Worm (Caenorhabditis elegans): ENCODE measurements around the gene lig-4.
A peak's percentile ranks its signal among the peaks of the same experiment; 100 is the strongest.

Gene lig-4

ce11 chrIII:7499421-7499902 is 21.8 kb upstream of the lig-4 start, which contains the start of the genes C07H6.9 and sap-140 (continued):
- no peak for TF ChIP-seq Y5F2A.4 (GFP tag; optimal IDR thresholded peaks at IDR 0.05)
- no peak for TF ChIP-seq attf-4 (tag; optimal IDR thresholded peaks at IDR 0.05)
- TF ChIP-seq ceh-44 (GFP tag; IDR thresholded peaks at IDR 0.05) = no peak
- TF ChIP-seq dmd-6 (GFP tag; IDR thresholded peaks at IDR 0.05) = peak; percentile 53
- no peak for TF ChIP-seq aly-2 (tag; optimal IDR thresholded peaks at IDR 0.05)
- TF ChIP-seq ztf-7 (tag; optimal IDR thresholded peaks at IDR 0.05) = peak; percentile 48
- no peak for TF ChIP-seq tag-97 (GFP tag; IDR thresholded peaks at IDR 0.05)
- no peak for TF ChIP-seq zfp-2 (tag; optimal IDR thresholded peaks at IDR 0.05)
- no peak for TF ChIP-seq daf-12 (tag; optimal IDR thresholded peaks at IDR 0.05)
- no peak for TF ChIP-seq zag-1 (tag; optimal IDR thresholded peaks at IDR 0.05)
- 0 out of 2 replicates have a peak, but pooled peaks have one; percentile 26 for TF ChIP-seq zfp-3 (GFP tag; conservative IDR thresholded peaks at IDR 0.05)
- TF ChIP-seq mxl-2 (GFP tag; conservative IDR thresholded peaks at IDR 0.05) = no peak
- no peak for TF ChIP-seq nhr-111 (GFP tag; optimal IDR thresholded peaks at IDR 0.05)
- TF ChIP-seq mdl-1 (tag; optimal IDR thresholded peaks at IDR 0.05) = no peak
- no peak for TF ChIP-seq Y48G9A.11 (GFP tag; IDR thresholded peaks at IDR 0.05)
- peak; percentile 73 for TF ChIP-seq dve-1 (tag; optimal IDR thresholded peaks at IDR 0.05; ENCODE audit: insufficient read depth)
- no peak for TF ChIP-seq nhr-42 (GFP tag; IDR thresholded peaks at IDR 0.05)
- no peak for TF ChIP-seq madf-5 (GFP tag; IDR thresholded peaks at IDR 0.05)
- peak; percentile 61 for TF ChIP-seq T20F7.1 (GFP tag; optimal IDR thresholded peaks at IDR 0.05)
- no peak for TF ChIP-seq lin-13 (GFP tag; optimal IDR thresholded peaks at IDR 0.05)
- no peak for TF ChIP-seq nhr-10 (tag; optimal IDR thresholded peaks at IDR 0.05)
- TF ChIP-seq lsy-2 (tag; optimal IDR thresholded peaks at IDR 0.05) = peak in 1 of 2 experiments; percentile 91
- peak; percentile 24 for TF ChIP-seq ces-1 (GFP tag; optimal IDR thresholded peaks at IDR 0.05)
- 0 out of 2 replicates have a peak, but pooled peaks have one; percentile 24 for TF ChIP-seq pha-4 (GFP tag; IDR thresholded peaks at IDR 0.05)
- TF ChIP-seq pha-4 (tag; optimal IDR thresholded peaks at IDR 0.05) = no peak
- no peak for TF ChIP-seq pqm-1 (tag; optimal IDR thresholded peaks at IDR 0.05)
- TF ChIP-seq saeg-2 (GFP tag; IDR thresholded peaks at IDR 0.05) = no peak
- no peak for TF ChIP-seq F44E2.7 (GFP tag; IDR thresholded peaks at IDR 0.05)
- TF ChIP-seq nhr-6 (tag; optimal IDR thresholded peaks at IDR 0.05) = peak; percentile 66
- no peak for TF ChIP-seq nhr-76 (tag; optimal IDR thresholded peaks at IDR 0.05)
- TF ChIP-seq tra-1 (GFP tag; IDR thresholded peaks at IDR 0.05) = no peak
- peak in 1 of 2 experiments; percentile 34 for TF ChIP-seq hif-1 (tag; optimal IDR thresholded peaks at IDR 0.05)
- TF ChIP-seq sdz-12 (GFP tag; optimal IDR thresholded peaks at IDR 0.05) = no peak
- no peak for TF ChIP-seq daf-8 (GFP tag; IDR thresholded peaks at IDR 0.05)
- peak; percentile 72 for TF ChIP-seq mep-1 (tag; optimal IDR thresholded peaks at IDR 0.05)
- TF ChIP-seq daf-16 (GFP tag; optimal IDR thresholded peaks at IDR 0.05) = peak in 1 of 2 experiments; percentile 15
- TF ChIP-seq daf-16 (tag; optimal IDR thresholded peaks at IDR 0.05) = peak; percentile 47
- TF ChIP-seq nhr-28 (tag; optimal IDR thresholded peaks at IDR 0.05) = peak; percentile 36
- TF ChIP-seq skn-1 (tag; optimal IDR thresholded peaks at IDR 0.05) = no peak
- no peak for TF ChIP-seq ceh-32 (tag; optimal IDR thresholded peaks at IDR 0.05; ENCODE audit: poor library complexity)
- TF ChIP-seq arid-1 (GFP tag; conservative IDR thresholded peaks at IDR 0.05) = 0 out of 2 replicates have a peak, but pooled peaks have one; percentile 36
- TF ChIP-seq jun-1 (tag; optimal IDR thresholded peaks at IDR 0.05) = no peak
- no peak for TF ChIP-seq egl-27 (tag; optimal IDR thresholded peaks at IDR 0.05)
- no peak for TF ChIP-seq nhr-25 (tag; optimal IDR thresholded peaks at IDR 0.05; ENCODE audit: borderline replicate concordance, insufficient read depth)
- no peak for TF ChIP-seq snpc-4 (tag; optimal IDR thresholded peaks at IDR 0.05)
- peak; percentile 66 for TF ChIP-seq nhr-102 (tag; optimal IDR thresholded peaks at IDR 0.05)
- TF ChIP-seq egl-43 (GFP tag; IDR thresholded peaks at IDR 0.05) = no peak
- peak; percentile 74 for TF ChIP-seq lin-38 (GFP tag; IDR thresholded peaks at IDR 0.05)
- TF ChIP-seq unc-62 (GFP tag; optimal IDR thresholded peaks at IDR 0.05 in 1 of 2) = no peak
- no peak for TF ChIP-seq unc-62 (tag; optimal IDR thresholded peaks at IDR 0.05)
- no peak for TF ChIP-seq ctbp-1 (GFP tag; IDR thresholded peaks at IDR 0.05)
- TF ChIP-seq spr-3 (GFP tag; optimal IDR thresholded peaks at IDR 0.05) = no peak

All from whole organism, L4 larva.